Worm (Caenorhabditis elegans) whole organism, early embryonic: ENCODE data around the gene ZC404.15.

Experiments used
- B0310.2 ChIP-seq: sonication (generic microtip); optimal IDR thresholded peaks from 2 replicates; lab custom pipeline; 2016; ENCODE audit warnings: mild to moderate bottlenecking, missing genetic modification characterization, missing compliant biosample characterization
- F13C5.2 ChIP-seq: sonication (generic microtip); optimal IDR thresholded peaks from 2 replicates; lab custom pipeline; 2017; ENCODE audit warnings: mild to moderate bottlenecking, missing genetic modification characterization, inconsistent platforms, missing compliant biosample characterization
- aly-1 ChIP-seq: sonication (generic microtip); optimal IDR thresholded peaks from 2 replicates; lab custom pipeline; 2016; ENCODE audit warnings: missing genetic modification characterization, missing compliant biosample characterization
- ama-1 ChIP-seq: fragments of 150-350 bp; optimal IDR thresholded peaks from 2 replicates; lab custom pipeline; 2014
- ceh-13 ChIP-seq: fragments of 200-800 bp; sonication (Bioruptor generic); optimal IDR thresholded peaks from 2 replicates; lab custom pipeline; 2018; ENCODE audit warnings: mild to moderate bottlenecking, missing genetic modification characterization, missing compliant biosample characterization
- ceh-36 ChIP-seq: sonication (generic microtip); optimal IDR thresholded peaks from 2 replicates; lab custom pipeline; 2016; ENCODE audit warnings: missing genetic modification characterization, inconsistent platforms, missing compliant biosample characterization
- ets-7 ChIP-seq: sonication (generic microtip); optimal IDR thresholded peaks from 2 replicates; lab custom pipeline; 2016; ENCODE audit warnings: missing genotype, missing genetic modification characterization, missing compliant biosample characterization
- flt-1 ChIP-seq: fragments of 200-800 bp; sonication (Bioruptor generic); IDR thresholded peaks from 2 replicates; pipeline ENCODE4 v1.3.6; 2022; ENCODE audit warnings: missing genetic modification characterization, missing compliant biosample characterization
- hmbx-1 ChIP-seq: sonication (generic microtip); optimal IDR thresholded peaks from 2 replicates; lab custom pipeline; 2016; ENCODE audit warnings: mild to moderate bottlenecking, missing genetic modification characterization, missing compliant biosample characterization
- hmg-4 ChIP-seq: fragments of 200-800 bp; sonication (Bioruptor generic); optimal IDR thresholded peaks from 2 replicates; lab custom pipeline; 2018; ENCODE audit warnings: mild to moderate bottlenecking, missing genetic modification characterization, missing compliant biosample characterization
- hnd-1 ChIP-seq: sonication (generic microtip); optimal IDR thresholded peaks from 2 replicates; lab custom pipeline; 2016; ENCODE audit warnings: missing genetic modification characterization, missing compliant biosample characterization
- pes-1 ChIP-seq: fragments of 200-800 bp; sonication (Bioruptor generic); IDR thresholded peaks from 2 replicates; pipeline ENCODE4 v1.3.6; 2022; ENCODE audit warnings: missing genetic modification reagents, missing genetic modification characterization, missing compliant biosample characterization
- tbx-37 ChIP-seq: fragments of 200-800 bp; sonication (Bioruptor generic); conservative IDR thresholded peaks from 2 replicates; pipeline ENCODE4 v1.3.6; 2022; ENCODE audit warnings: missing genetic modification reagents, missing genetic modification characterization, missing compliant biosample characterization
- tra-4 ChIP-seq: sonication (generic microtip); optimal IDR thresholded peaks from 2 replicates; lab custom pipeline; 2017; ENCODE audit warnings: missing genetic modification characterization, missing compliant biosample characterization

ce11 chrV:6764972-6765371 lies 15.3 kb upstream of the ZC404.15 start, which contains the start of gene bbs-8:
- TF ChIP-seq pes-1 (GFP tag; lab: Robert Waterston, UW) (no peak), hnd-1 (tag; lab: Kevin White, UChicago) (no peak), tbx-37 (GFP tag; lab: Robert Waterston, UW) (no peak), hmbx-1 (tag; lab: Kevin White, UChicago) (no peak), ama-1 (lab: Kevin White, UChicago) (no peak), ceh-36 (tag; lab: Kevin White, UChicago) (no peak), hmg-4 (GFP tag; lab: Kevin White, UChicago) (no peak), B0310.2 (tag; lab: Kevin White, UChicago) (no peak), F13C5.2 (tag; lab: Kevin White, UChicago) (no peak), ceh-13 (GFP tag; lab: Kevin White, UChicago) (no peak), aly-1 (tag; lab: Kevin White, UChicago) (no peak), flt-1 (GFP tag; lab: Robert Waterston, UW) (no peak), ets-7 (tag; lab: Kevin White, UChicago) (no peak), tra-4 (tag; lab: Kevin White, UChicago) (no peak)
